Worm (Caenorhabditis elegans): ENCODE data around the gene fbxa-45.

DNA sequence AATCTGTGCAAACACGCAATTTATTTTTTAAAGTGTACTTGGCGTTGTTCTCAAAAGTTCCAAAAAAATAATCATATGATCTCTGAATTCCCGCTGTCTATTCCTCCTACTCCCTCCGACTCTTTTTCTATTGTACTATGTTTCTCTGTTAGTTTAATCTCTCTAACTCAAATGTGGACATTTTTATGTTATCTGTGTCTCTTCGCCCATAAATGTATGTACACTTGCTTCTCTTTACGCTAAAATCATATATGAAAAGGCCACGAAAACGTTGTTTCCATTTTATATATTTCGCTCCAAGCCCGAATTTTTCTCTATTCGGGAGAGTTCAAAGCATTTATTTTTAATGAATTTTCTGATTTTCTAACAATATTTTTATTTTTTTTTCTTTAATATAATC, 11.6 kb upstream of the fbxa-45 start:
- no peak for TF ChIP-seq nhr-11 (tag; optimal IDR thresholded peaks at IDR 0.05)
- TF ChIP-seq unc-55 (GFP tag; optimal IDR thresholded peaks at IDR 0.05): no peak
- no peak for TF ChIP-seq ceh-31 (tag; optimal IDR thresholded peaks at IDR 0.05)
- no peak for TF ChIP-seq rnt-1 (tag; optimal IDR thresholded peaks at IDR 0.05)
- TF ChIP-seq hlh-6 (tag; optimal IDR thresholded peaks at IDR 0.05): no peak
- no peak for TF ChIP-seq npax-4 (tag; optimal IDR thresholded peaks at IDR 0.05)
- TF ChIP-seq ceh-9 (tag; optimal IDR thresholded peaks at IDR 0.05): no peak
- TF ChIP-seq pqm-1 (tag; optimal IDR thresholded peaks at IDR 0.05): no peak
- no peak for TF ChIP-seq ref-2 (tag; optimal IDR thresholded peaks at IDR 0.05)
- no peak for TF ChIP-seq eyg-1 (tag; optimal IDR thresholded peaks at IDR 0.05)
- no peak for TF ChIP-seq ceh-34 (tag; optimal IDR thresholded peaks at IDR 0.05)
- TF ChIP-seq K02D7.2 (tag; optimal IDR thresholded peaks at IDR 0.05): no peak
- no peak for TF ChIP-seq C08G9.2 (tag; optimal IDR thresholded peaks at IDR 0.05)

Data from whole organism, late embryonic.